Worm (Caenorhabditis elegans): ENCODE measurements around the gene Y11D7A.9.

ce11 chrIV:9258547-9258946 is 2.6 kb upstream of the Y11D7A.9 start:
- no peak for TF ChIP-seq flt-1 (GFP tag; IDR thresholded peaks at IDR 0.05)
- no peak for TF ChIP-seq T22C8.4 (GFP tag; IDR thresholded peaks at IDR 0.05)
- TF ChIP-seq ref-1 (GFP tag; conservative IDR thresholded peaks at IDR 0.05) = no peak
- TF ChIP-seq med-1 (GFP tag; optimal IDR thresholded peaks at IDR 0.05; ENCODE audit: insufficient read depth) = no peak
- no peak for TF ChIP-seq cog-1 (tag; optimal IDR thresholded peaks at IDR 0.05)
- TF ChIP-seq ztf-29 (GFP tag; IDR thresholded peaks at IDR 0.05) = no peak
- TF ChIP-seq klf-2 (GFP tag; conservative IDR thresholded peaks at IDR 0.05) = no peak
